Worm (Caenorhabditis elegans) whole organism, midembryonic: ENCODE data around the gene K09H11.15.

Source experiments
- klf-2 ChIP-seq: fragments of 200-800 bp; sonication (Bioruptor generic); conservative IDR thresholded peaks from 2 replicates; pipeline ENCODE4 v1.3.6; 2022; ENCODE audit warnings: missing genetic modification reagents, missing genetic modification characterization, missing compliant biosample characterization
- ref-1 ChIP-seq: fragments of 200-800 bp; sonication (Bioruptor generic); conservative IDR thresholded peaks from 2 replicates; pipeline ENCODE4 v1.3.6; 2022; ENCODE audit warnings: missing genetic modification reagents, missing genetic modification characterization, missing compliant biosample characterization

- TF ChIP-seq klf-2 (GFP tag; lab: Robert Waterston, UW) (no peak), ref-1 (no peak)
These were observed 35.0 kb downstream of the K09H11.15 start for ce11 chrV:5695635-5696034.
